Fruit fly (Drosophila melanogaster): ENCODE measurements around the gene AP-1sigma.

AP-1sigma gene

dm6 chr3R:23912349-23912748, 46.1 kb upstream of the AP-1sigma start:
- TF ChIP-seq Snoo (tag; optimal IDR thresholded peaks at IDR 0.05) (no peak), D1 (tag; optimal IDR thresholded peaks at IDR 0.05) (no peak), CG9948 (tag; optimal IDR thresholded peaks at IDR 0.05) (no peak), CG15710 (tag; optimal IDR thresholded peaks at IDR 0.05) (no peak), CG13204 (GFP tag; optimal IDR thresholded peaks at IDR 0.05) (peak; percentile 45), EcR (GFP tag; optimal IDR thresholded peaks at IDR 0.05) (peak; percentile 36), CG34367 (tag; optimal IDR thresholded peaks at IDR 0.05) (no peak), fd96Ca (GFP tag; IDR thresholded peaks at IDR 0.05) (no peak), CG17806 (tag; optimal IDR thresholded peaks at IDR 0.05) (no peak)

- TF ChIP-seq rn (GFP tag; IDR thresholded peaks at IDR 0.05) (no peak), CG10348 (GFP tag; IDR thresholded peaks at IDR 0.05) (no peak), EcR (GFP tag; optimal IDR thresholded peaks at IDR 0.05) (no peak), CG15710 (tag; optimal IDR thresholded peaks at IDR 0.05) (no peak), Snoo (tag; optimal IDR thresholded peaks at IDR 0.05) (no peak), CG9948 (tag; optimal IDR thresholded peaks at IDR 0.05) (no peak)
Observed at dm6 chr3R:23914415-23915041, 43.9 kb upstream of the AP-1sigma start.

dm6 chr3R:23915042-23915428, 43.4 kb upstream of the AP-1sigma start:
- TF ChIP-seq EcR (GFP tag; optimal IDR thresholded peaks at IDR 0.05) = peak; percentile 88
- no peak for TF ChIP-seq CG32121 (GFP tag; IDR thresholded peaks at IDR 0.05)
- peak; percentile 98 for TF ChIP-seq CG15710 (tag; optimal IDR thresholded peaks at IDR 0.05)
- peak; percentile 86 for TF ChIP-seq CG4496 (GFP tag; IDR thresholded peaks at IDR 0.05)
- TF ChIP-seq CG8301 (tag; optimal IDR thresholded peaks at IDR 0.05) = peak; percentile 66
- no peak for TF ChIP-seq CG10348 (GFP tag; IDR thresholded peaks at IDR 0.05)
- TF ChIP-seq Pif1A (GFP tag; optimal IDR thresholded peaks at IDR 0.05) = peak; percentile 95
- peak; percentile 49 for TF ChIP-seq rn (GFP tag; IDR thresholded peaks at IDR 0.05)
- TF ChIP-seq Pif1B (GFP tag; optimal IDR thresholded peaks at IDR 0.05) = peak; percentile 95
- TF ChIP-seq CG13204 (GFP tag; optimal IDR thresholded peaks at IDR 0.05) = peak; percentile 94
- TF ChIP-seq fd96Ca (GFP tag; IDR thresholded peaks at IDR 0.05) = peak; percentile 34; the same call in 1 of the 3 replicates
- TF ChIP-seq gl (tag; optimal IDR thresholded peaks at IDR 0.05) = peak; percentile 91
- peak; percentile 97 for TF ChIP-seq CG8159 (tag; optimal IDR thresholded peaks at IDR 0.05)
- peak; percentile 96 for TF ChIP-seq CG17806 (tag; optimal IDR thresholded peaks at IDR 0.05)
- peak; percentile 96 for TF ChIP-seq CG34367 (tag; optimal IDR thresholded peaks at IDR 0.05)
- peak; percentile 94 for TF ChIP-seq CG9948 (tag; optimal IDR thresholded peaks at IDR 0.05)
- TF ChIP-seq D1 (tag; optimal IDR thresholded peaks at IDR 0.05) = peak; percentile 93
- peak; percentile 73 for TF ChIP-seq CG12605 (GFP tag; IDR thresholded peaks at IDR 0.05)
- peak; percentile 95 for TF ChIP-seq Snoo (tag; optimal IDR thresholded peaks at IDR 0.05)
- TF ChIP-seq Ets98B (GFP tag; IDR thresholded peaks at IDR 0.05) = peak; percentile 45; the same call in 1 of the 2 replicates
- peak; percentile 78 for TF ChIP-seq CG14655 (GFP tag; optimal IDR thresholded peaks at IDR 0.05)

dm6 chr3R:23915967-23916366, 42.5 kb upstream of the AP-1sigma start:
- TF ChIP-seq fd96Ca (GFP tag; IDR thresholded peaks at IDR 0.05) = peak; percentile 70
- TF ChIP-seq rn (GFP tag; IDR thresholded peaks at IDR 0.05) = 0 out of 2 replicates have a peak, but pooled peaks have one; percentile 27
- peak; percentile 94 for TF ChIP-seq CG8159 (tag; optimal IDR thresholded peaks at IDR 0.05)
- peak; percentile 61; the same call in 2 of the 3 replicates for TF ChIP-seq CG4496 (GFP tag; IDR thresholded peaks at IDR 0.05)
- peak; percentile 38; the same call in 1 of the 2 replicates for TF ChIP-seq Ets98B (GFP tag; IDR thresholded peaks at IDR 0.05)
- peak; percentile 78 for TF ChIP-seq gl (tag; optimal IDR thresholded peaks at IDR 0.05)
- peak; percentile 92 for TF ChIP-seq CG9948 (tag; optimal IDR thresholded peaks at IDR 0.05)
- TF ChIP-seq CG15710 (tag; optimal IDR thresholded peaks at IDR 0.05) = peak; percentile 91
- TF ChIP-seq CG14655 (GFP tag; optimal IDR thresholded peaks at IDR 0.05) = peak; percentile 83
- no peak for TF ChIP-seq EcR (GFP tag; optimal IDR thresholded peaks at IDR 0.05)
- TF ChIP-seq CG17806 (tag; optimal IDR thresholded peaks at IDR 0.05) = peak; percentile 93
- TF ChIP-seq Pif1B (GFP tag; optimal IDR thresholded peaks at IDR 0.05) = peak; percentile 75
- TF ChIP-seq CG12605 (GFP tag; IDR thresholded peaks at IDR 0.05) = no peak; the same call in 1 of the 2 replicates
- TF ChIP-seq CG32121 (GFP tag; IDR thresholded peaks at IDR 0.05) = no peak
- TF ChIP-seq CG10348 (GFP tag; IDR thresholded peaks at IDR 0.05) = no peak
- peak; percentile 90 for TF ChIP-seq CG34367 (tag; optimal IDR thresholded peaks at IDR 0.05)
- TF ChIP-seq CG8301 (tag; optimal IDR thresholded peaks at IDR 0.05) = peak; percentile 78
- TF ChIP-seq CG13204 (GFP tag; optimal IDR thresholded peaks at IDR 0.05) = peak; percentile 62
- peak; percentile 88 for TF ChIP-seq Pif1A (GFP tag; optimal IDR thresholded peaks at IDR 0.05)
- peak; percentile 82 for TF ChIP-seq D1 (tag; optimal IDR thresholded peaks at IDR 0.05)
- peak; percentile 82 for TF ChIP-seq Snoo (tag; optimal IDR thresholded peaks at IDR 0.05)

- TF ChIP-seq gl (tag; optimal IDR thresholded peaks at IDR 0.05) = peak; percentile 5
- no peak for TF ChIP-seq D1 (tag; optimal IDR thresholded peaks at IDR 0.05)
Observed at dm6 chr3R:23919366-23919765, 39.1 kb upstream of the AP-1sigma start.

dm6 chr3R:23920387-23920786, 38.1 kb upstream of the AP-1sigma start:
- TF ChIP-seq fd96Ca (GFP tag; IDR thresholded peaks at IDR 0.05) (no peak), CG8159 (tag; optimal IDR thresholded peaks at IDR 0.05) (no peak), CG34367 (tag; optimal IDR thresholded peaks at IDR 0.05) (no peak), Ets98B (GFP tag; IDR thresholded peaks at IDR 0.05) (no peak), EcR (GFP tag; optimal IDR thresholded peaks at IDR 0.05) (no peak), CG14655 (GFP tag; optimal IDR thresholded peaks at IDR 0.05) (no peak), CG9948 (tag; optimal IDR thresholded peaks at IDR 0.05) (no peak), Pif1A (GFP tag; optimal IDR thresholded peaks at IDR 0.05) (no peak), Pif1B (GFP tag; optimal IDR thresholded peaks at IDR 0.05) (no peak)
